Worm (Caenorhabditis elegans): ENCODE results near the gene F45G2.8.
A peak's percentile ranks its signal among the peaks of the same experiment; 100 is the strongest.

The F45G2.8 gene

DNA sequence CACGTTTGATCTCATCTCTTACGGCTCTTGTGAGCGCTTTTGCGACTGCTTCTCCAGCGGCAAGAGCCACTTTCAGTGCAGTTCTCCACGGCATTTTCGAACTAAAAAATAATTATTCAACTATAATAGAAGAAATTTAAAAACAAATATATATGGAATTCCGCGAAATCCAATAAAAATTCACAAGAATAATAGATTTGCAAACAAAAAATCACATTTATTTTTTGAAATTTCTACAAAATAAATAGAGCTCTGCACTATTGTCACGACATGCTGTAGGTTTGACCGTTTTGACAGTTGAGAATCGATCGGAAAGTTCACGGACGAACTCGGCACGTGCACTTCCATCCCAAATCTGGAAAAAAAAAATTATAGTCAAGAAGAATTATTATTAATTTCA, at the start of gene F45G2.8:
Gene F45G2.8, minus strand, starts transcription at position 101 of the 400 bp plus-strand sequence.
- TF ChIP-seq lin-13 (GFP tag; optimal IDR thresholded peaks at IDR 0.05) (no peak), skn-1 (tag; optimal IDR thresholded peaks at IDR 0.05) (no peak), Y55F3AM.14 (GFP tag; optimal IDR thresholded peaks at IDR 0.05) (no peak), sma-9 (GFP tag; optimal IDR thresholded peaks at IDR 0.05) (no peak), sma-9 (tag; optimal IDR thresholded peaks at IDR 0.05) (no peak), zag-1 (tag; optimal IDR thresholded peaks at IDR 0.05) (no peak), unc-62 (GFP tag; optimal IDR thresholded peaks at IDR 0.05) (no peak), snpc-4 (tag; optimal IDR thresholded peaks at IDR 0.05) (no peak), sem-4 (tag; optimal IDR thresholded peaks at IDR 0.05) (no peak), crh-2 (tag; optimal IDR thresholded peaks at IDR 0.05) (no peak), lsy-2 (tag; optimal IDR thresholded peaks at IDR 0.05) (no peak), ceh-82 (tag; optimal IDR thresholded peaks at IDR 0.05) (no peak), unc-55 (GFP tag; optimal IDR thresholded peaks at IDR 0.05) (no peak), nhr-237 (tag; optimal IDR thresholded peaks at IDR 0.05) (no peak), peb-1 (tag; optimal IDR thresholded peaks at IDR 0.05) (no peak), alr-1 (tag; optimal IDR thresholded peaks at IDR 0.05) (no peak)

ce11 chrIII:13484024-13484423, 48.6 kb upstream of the F45G2.8 start, which contains the start of gene acc-4:
Gene acc-4, minus strand, starts transcription at chrIII:13484124.
- TF ChIP-seq unc-62 (GFP tag; optimal IDR thresholded peaks at IDR 0.05) = no peak
- TF ChIP-seq snpc-4 (tag; optimal IDR thresholded peaks at IDR 0.05) = no peak
- no peak for TF ChIP-seq ZK546.5 (tag; optimal IDR thresholded peaks at IDR 0.05)
- no peak for TF ChIP-seq alr-1 (tag; optimal IDR thresholded peaks at IDR 0.05)
- TF ChIP-seq ztf-4 (tag; optimal IDR thresholded peaks at IDR 0.05) = no peak
- no peak for TF ChIP-seq lin-13 (GFP tag; optimal IDR thresholded peaks at IDR 0.05)

DNA sequence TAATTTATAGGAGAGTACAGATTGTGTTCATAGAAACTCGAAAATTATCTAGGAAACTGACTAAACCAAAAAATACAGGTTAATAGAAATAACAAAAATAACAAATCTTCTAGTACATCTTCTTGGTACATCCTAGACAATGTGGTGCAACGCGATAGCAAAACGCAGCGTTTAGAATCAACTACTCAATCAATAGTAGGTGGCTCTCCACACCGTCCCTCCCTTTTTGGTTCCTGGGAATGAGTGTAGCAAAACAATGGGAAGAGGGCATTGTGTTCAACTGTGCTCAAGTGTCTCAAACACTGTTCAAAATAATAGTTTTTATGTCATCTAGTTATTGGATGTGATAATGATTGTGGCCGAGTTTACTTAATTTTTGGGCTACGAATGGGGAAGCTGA, 41.2 kb upstream of the F45G2.8 start, which contains the start of gene T27E9.6:
Gene T27E9.6, minus strand, starts transcription at position 101 of the 400 bp plus-strand sequence.
- TF ChIP-seq nhr-237 (tag; optimal IDR thresholded peaks at IDR 0.05) (no peak), aly-2 (tag; optimal IDR thresholded peaks at IDR 0.05) (no peak), sma-9 (GFP tag; optimal IDR thresholded peaks at IDR 0.05) (no peak), sma-9 (tag; optimal IDR thresholded peaks at IDR 0.05) (no peak), blmp-1 (tag; optimal IDR thresholded peaks at IDR 0.05; ENCODE audit: insufficient read depth) (no peak), ama-1 (optimal IDR thresholded peaks at IDR 0.05) (no peak), egl-27 (tag; optimal IDR thresholded peaks at IDR 0.05) (no peak), elt-1 (tag; optimal IDR thresholded peaks at IDR 0.05) (no peak), alr-1 (tag; optimal IDR thresholded peaks at IDR 0.05) (no peak), F13H6.1 (tag; optimal IDR thresholded peaks at IDR 0.05) (no peak), nhr-129 (tag; optimal IDR thresholded peaks at IDR 0.05) (no peak), C34F6.9 (tag; optimal IDR thresholded peaks at IDR 0.05) (no peak), nhr-12 (tag; optimal IDR thresholded peaks at IDR 0.05) (no peak)

DNA sequence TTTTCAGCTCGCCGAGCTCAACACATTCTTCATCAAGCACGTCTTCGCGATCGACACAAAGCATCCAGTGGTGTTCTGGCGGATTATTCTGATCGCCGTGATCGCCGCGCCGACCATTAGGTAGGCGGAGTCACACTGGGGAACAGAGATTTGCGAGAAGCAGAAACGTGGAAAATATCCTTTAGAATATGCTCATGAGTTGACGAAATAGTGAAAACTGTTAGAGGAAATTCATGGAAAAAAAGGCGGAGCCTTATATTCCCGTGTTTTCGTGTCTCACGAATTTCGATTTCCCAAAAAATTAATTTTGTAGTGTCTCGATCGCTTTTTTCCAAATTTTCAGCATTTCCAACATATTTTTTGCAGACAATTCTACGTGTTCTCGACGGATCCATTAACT, 39.0 kb upstream of the F45G2.8 start:
- TF ChIP-seq blmp-1 (tag; optimal IDR thresholded peaks at IDR 0.05; ENCODE audit: insufficient read depth) = no peak
- TF ChIP-seq egl-27 (tag; optimal IDR thresholded peaks at IDR 0.05) = no peak
- no peak for TF ChIP-seq ztf-11 (tag; optimal IDR thresholded peaks at IDR 0.05)
- no peak for TF ChIP-seq elt-1 (tag; optimal IDR thresholded peaks at IDR 0.05)
- no peak for TF ChIP-seq sma-3 (GFP tag; optimal IDR thresholded peaks at IDR 0.05)
- no peak for TF ChIP-seq R02D3.7 (tag; optimal IDR thresholded peaks at IDR 0.05)
- TF ChIP-seq nhr-21 (tag; optimal IDR thresholded peaks at IDR 0.05) = no peak

ce11 chrIII:13471504-13471903, 36.0 kb upstream of the F45G2.8 start, which contains the start of gene pssy-2:
Gene pssy-2, plus strand, starts transcription at chrIII:13471804.
- TF ChIP-seq R02D3.7 (tag; optimal IDR thresholded peaks at IDR 0.05) = no peak
- TF ChIP-seq lin-39 (tag; optimal IDR thresholded peaks at IDR 0.05) = no peak

- no peak for TF ChIP-seq nhr-23 (tag; optimal IDR thresholded peaks at IDR 0.05)
- TF ChIP-seq egl-27 (tag; optimal IDR thresholded peaks at IDR 0.05) = peak; percentile 86
- TF ChIP-seq alr-1 (tag; optimal IDR thresholded peaks at IDR 0.05) = no peak
- no peak for TF ChIP-seq unc-39 (tag; optimal IDR thresholded peaks at IDR 0.05)
- no peak for TF ChIP-seq peb-1 (tag; optimal IDR thresholded peaks at IDR 0.05)
- no peak for TF ChIP-seq ztf-11 (tag; optimal IDR thresholded peaks at IDR 0.05)
- no peak for TF ChIP-seq mbf-1 (tag; optimal IDR thresholded peaks at IDR 0.05)
- peak; percentile 90 for TF ChIP-seq nhr-6 (tag; optimal IDR thresholded peaks at IDR 0.05)
- no peak for TF ChIP-seq skn-1 (tag; optimal IDR thresholded peaks at IDR 0.05)
- peak; percentile 73 for TF ChIP-seq lin-11 (tag; optimal IDR thresholded peaks at IDR 0.05)
- TF ChIP-seq ZK546.5 (tag; optimal IDR thresholded peaks at IDR 0.05) = peak; percentile 83
- TF ChIP-seq ceh-82 (tag; optimal IDR thresholded peaks at IDR 0.05) = peak; percentile 42
- peak; percentile 83 for TF ChIP-seq nhr-129 (tag; optimal IDR thresholded peaks at IDR 0.05)
- no peak for TF ChIP-seq Y55F3AM.14 (GFP tag; optimal IDR thresholded peaks at IDR 0.05)
- TF ChIP-seq F13H6.1 (tag; optimal IDR thresholded peaks at IDR 0.05) = peak; percentile 88
- no peak for TF ChIP-seq elt-1 (tag; optimal IDR thresholded peaks at IDR 0.05)
- TF ChIP-seq nhr-21 (tag; optimal IDR thresholded peaks at IDR 0.05) = peak; percentile 93
- peak; percentile 93 for TF ChIP-seq sma-9 (GFP tag; optimal IDR thresholded peaks at IDR 0.05)
- TF ChIP-seq sma-9 (tag; optimal IDR thresholded peaks at IDR 0.05) = no peak
- peak; percentile 60 for TF ChIP-seq R02D3.7 (tag; optimal IDR thresholded peaks at IDR 0.05)
- TF ChIP-seq aly-2 (tag; optimal IDR thresholded peaks at IDR 0.05) = peak; percentile 22
- TF ChIP-seq zag-1 (tag; optimal IDR thresholded peaks at IDR 0.05) = no peak
- no peak for TF ChIP-seq nhr-77 (tag; optimal IDR thresholded peaks at IDR 0.05)
- peak; percentile 74 for TF ChIP-seq fos-1 (tag; optimal IDR thresholded peaks at IDR 0.05)
- peak; percentile 88 for TF ChIP-seq lin-13 (GFP tag; optimal IDR thresholded peaks at IDR 0.05)
- TF ChIP-seq dmd-4 (tag; optimal IDR thresholded peaks at IDR 0.05) = no peak
Observed at ce11 chrIII:13465918-13466592, 30.6 kb upstream of the F45G2.8 start, which contains the start of gene cdk-5. Gene cdk-5, minus strand, starts transcription at chrIII:13466342.
